Fruit fly (Drosophila melanogaster) whole organism, embryonic: ENCODE results near the gene Jon25Bi.

ENCODE experiments used
- Asciz ChIP-seq: fragments of 200-800 bp; sonication (Bioruptor generic); optimal IDR thresholded peaks from 2 replicates; lab custom pipeline; 2017; ENCODE audit warnings: missing biosample characterization, mild to moderate bottlenecking, missing genetic modification characterization, missing genetic modification reagents
- CG10274 ChIP-seq: fragments of 200-800 bp; sonication (Bioruptor generic); optimal IDR thresholded peaks from 3 replicates; lab custom pipeline; 2017; ENCODE audit warnings: missing biosample characterization, mild to moderate bottlenecking, missing genetic modification characterization
- CG11560 ChIP-seq: fragments of 200-800 bp; sonication (Bioruptor generic); IDR thresholded peaks from 3 replicates; pipeline ENCODE4 v1.3.6; 2022; ENCODE audit warnings: missing biosample characterization, missing genetic modification characterization
- CG11723 ChIP-seq: fragments of 200-800 bp; sonication (Bioruptor generic); optimal IDR thresholded peaks from 2 replicates; lab custom pipeline; 2017; ENCODE audit warnings: missing biosample characterization, mild to moderate bottlenecking, missing genetic modification characterization
- CG12391 ChIP-seq: fragments of 200-800 bp; sonication (Bioruptor generic); optimal IDR thresholded peaks from 3 replicates; lab custom pipeline; 2018; ENCODE audit warnings: missing biosample characterization, mild to moderate bottlenecking, missing genetic modification characterization, moderate library complexity
- CG12942 ChIP-seq: fragments of 200-800 bp; sonication (Bioruptor generic); optimal IDR thresholded peaks from 3 replicates; lab custom pipeline; 2016; ENCODE audit warnings: missing biosample characterization, missing genetic modification characterization
- CG15011 ChIP-seq: fragments of 200-800 bp; sonication (Bioruptor generic); optimal IDR thresholded peaks from 3 replicates; lab custom pipeline; 2018; ENCODE audit warnings: missing biosample characterization, mild to moderate bottlenecking, missing genetic modification characterization
- CG15269 ChIP-seq: fragments of 200-800 bp; sonication (Bioruptor generic); optimal IDR thresholded peaks from 2 replicates; lab custom pipeline; 2018; ENCODE audit warnings: missing biosample characterization, mild to moderate bottlenecking, missing genetic modification characterization, moderate library complexity
- CG17186 ChIP-seq: fragments of 200-800 bp; sonication (Bioruptor generic); optimal IDR thresholded peaks from 3 replicates; lab custom pipeline; 2017; ENCODE audit warnings: missing biosample characterization, missing genetic modification reagents, missing genetic modification characterization
- CG1832 ChIP-seq: fragments of 200-800 bp; sonication (Bioruptor generic); optimal IDR thresholded peaks from 2 replicates; lab custom pipeline; 2017; ENCODE audit warnings: missing biosample characterization, mild to moderate bottlenecking, missing genetic modification characterization, inconsistent platforms
- CG3065 ChIP-seq: fragments of 200-800 bp; sonication (Bioruptor generic); optimal IDR thresholded peaks from 2 replicates; lab custom pipeline; 2016; ENCODE audit warnings: missing biosample characterization, missing genetic modification characterization
- CG31365 ChIP-seq: fragments of 200-800 bp; sonication (Bioruptor generic); optimal IDR thresholded peaks from 2 replicates; lab custom pipeline; 2018; ENCODE audit warnings: missing biosample characterization, mild to moderate bottlenecking, missing genetic modification characterization
- CG31441 ChIP-seq: fragments of 200-800 bp; sonication (Bioruptor generic); IDR thresholded peaks from 2 replicates; pipeline ENCODE4 v1.3.6; 2022; ENCODE audit warnings: missing biosample characterization, missing genetic modification characterization
- CG3838 ChIP-seq: fragments of 200-800 bp; sonication (Bioruptor generic); optimal IDR thresholded peaks from 3 replicates; lab custom pipeline; 2016; ENCODE audit warnings: missing biosample characterization, missing genetic modification characterization
- CG6683 ChIP-seq: fragments of 200-800 bp; sonication (Bioruptor generic); optimal IDR thresholded peaks from 2 replicates; lab custom pipeline; 2017; ENCODE audit warnings: missing biosample characterization, mild to moderate bottlenecking, missing genetic modification characterization, missing genetic modification reagents
- CG6689 ChIP-seq: fragments of 200-800 bp; sonication (Bioruptor generic); IDR thresholded peaks from 2 replicates; pipeline ENCODE4 v1.3.6; 2022; ENCODE audit warnings: missing biosample characterization, missing genetic modification characterization
- Camta ChIP-seq: fragments of 200-800 bp; sonication (Bioruptor generic); optimal IDR thresholded peaks from 2 replicates; lab custom pipeline; 2016; ENCODE audit warnings: missing biosample characterization, missing genetic modification characterization
- CrebB ChIP-seq: fragments of 200-800 bp; sonication (Bioruptor generic); optimal IDR thresholded peaks from 3 replicates; lab custom pipeline; 2018; ENCODE audit warnings: missing biosample characterization, mild to moderate bottlenecking, missing genetic modification characterization
- Dbx ChIP-seq: fragments of 200-800 bp; sonication (Bioruptor generic); IDR thresholded peaks from 3 replicates; pipeline ENCODE4 v1.3.6; 2022; ENCODE audit warnings: missing biosample characterization, missing genetic modification characterization
- Doc3 ChIP-seq: fragments of 200-800 bp; sonication (Bioruptor generic); IDR thresholded peaks from 3 replicates; pipeline ENCODE4 v1.3.6; 2022; ENCODE audit warnings: missing biosample characterization, missing genetic modification characterization; ENCODE audit not compliant: partially characterized antibody
- ERR ChIP-seq: fragments of 200-800 bp; sonication (Bioruptor generic); optimal IDR thresholded peaks from 2 replicates; lab custom pipeline; 2016; ENCODE audit warnings: missing biosample characterization, missing genetic modification characterization
- Ets97D ChIP-seq: fragments of 200-800 bp; sonication (Bioruptor generic); optimal IDR thresholded peaks from 3 replicates; lab custom pipeline; 2016; ENCODE audit warnings: missing biosample characterization, missing genetic modification characterization
- Lhr ChIP-seq: fragments of 200-800 bp; sonication (Bioruptor generic); optimal IDR thresholded peaks from 3 replicates; lab custom pipeline; 2017; ENCODE audit warnings: mild to moderate bottlenecking, missing biosample characterization, missing genetic modification reagents, missing genetic modification characterization
- Scr ChIP-seq: fragments of 200-800 bp; sonication (Bioruptor generic); IDR thresholded peaks from 2 replicates; pipeline ENCODE4 v1.3.6; 2022; ENCODE audit warnings: missing biosample characterization, missing genetic modification characterization; ENCODE audit not compliant: partially characterized antibody
- Sin3A ChIP-seq: fragments of >200 bp; optimal IDR thresholded peaks from 2 replicates; lab custom pipeline; 2018
- Six4 ChIP-seq: fragments of 200-800 bp; sonication (Bioruptor generic); optimal IDR thresholded peaks from 2 replicates; lab custom pipeline; 2016; ENCODE audit warnings: missing biosample characterization, missing genetic modification characterization
- Sry-δ ChIP-seq: fragments of 200-800 bp; sonication (Bioruptor generic); optimal IDR thresholded peaks from 2 replicates; lab custom pipeline; 2016; ENCODE audit warnings: missing biosample characterization, missing genetic modification characterization
- Xbp1 ChIP-seq: fragments of 200-800 bp; sonication (Bioruptor generic); optimal IDR thresholded peaks from 3 replicates; lab custom pipeline; 2016; ENCODE audit warnings: missing biosample characterization, mild to moderate bottlenecking, missing genetic modification characterization
- YL-1 ChIP-seq: fragments of 200-800 bp; sonication (Bioruptor generic); optimal IDR thresholded peaks from 3 replicates; lab custom pipeline; 2017; ENCODE audit warnings: missing biosample characterization, mild to moderate bottlenecking, missing genetic modification characterization
- bsh ChIP-seq, 2 experiments: fragments of 200-800 bp; sonication (Bioruptor generic); optimal IDR thresholded peaks; 2 replicates each; lab custom pipeline; 2017 to 2018; ENCODE audit warnings: mild to moderate bottlenecking in 2 of 2, missing biosample characterization in 2 of 2, missing genetic modification characterization in 2 of 2, moderate library complexity in 1 of 2
- cato ChIP-seq: fragments of 200-800 bp; sonication (Bioruptor generic); optimal IDR thresholded peaks from 2 replicates; lab custom pipeline; 2016; ENCODE audit warnings: missing biosample characterization, missing genetic modification characterization, borderline replicate concordance
- dimm ChIP-seq: fragments of 200-800 bp; sonication (Bioruptor generic); IDR thresholded peaks from 2 replicates; pipeline ENCODE4 v1.3.6; 2022; ENCODE audit warnings: missing biosample characterization, missing genetic modification characterization
- dysf ChIP-seq: fragments of 200-800 bp; sonication (Bioruptor generic); IDR thresholded peaks from 3 replicates; pipeline ENCODE4 v1.3.6; 2022; ENCODE audit warnings: missing biosample characterization, missing genetic modification characterization
- eve ChIP-seq, 2 experiments: fragments of >200 bp; optimal IDR thresholded peaks; 2 replicates each; lab custom pipeline; 2017; ENCODE audit warnings: missing biosample characterization in 2 of 2, missing genetic modification characterization in 2 of 2
- gcm ChIP-seq: fragments of 200-800 bp; sonication (Bioruptor generic); optimal IDR thresholded peaks from 2 replicates; lab custom pipeline; 2019; ENCODE audit warnings: missing biosample characterization, mild to moderate bottlenecking, missing genetic modification characterization, moderate library complexity
- hth ChIP-seq: fragments of >200 bp; optimal IDR thresholded peaks from 2 replicates; lab custom pipeline; 2017; ENCODE audit warnings: inconsistent platforms
- kni ChIP-seq: fragments of 200-800 bp; sonication (Bioruptor generic); optimal IDR thresholded peaks from 3 replicates; lab custom pipeline; 2017; ENCODE audit warnings: mild to moderate bottlenecking, missing biosample characterization, missing genetic modification reagents, missing genetic modification characterization
- lmd ChIP-seq: fragments of 200-800 bp; sonication (Bioruptor generic); IDR thresholded peaks from 2 replicates; pipeline ENCODE4 v1.3.6; 2022; ENCODE audit warnings: missing biosample characterization, missing genetic modification characterization
- luna ChIP-seq: fragments of 200-800 bp; sonication (Bioruptor generic); optimal IDR thresholded peaks from 2 replicates; lab custom pipeline; 2016; ENCODE audit warnings: missing biosample characterization, missing genetic modification characterization
- nerfin-1 ChIP-seq: fragments of 200-800 bp; sonication (Bioruptor generic); optimal IDR thresholded peaks from 3 replicates; lab custom pipeline; 2019; ENCODE audit warnings: missing biosample characterization, mild to moderate bottlenecking, missing genetic modification characterization, moderate library complexity
- otp ChIP-seq: fragments of 200-800 bp; sonication (Bioruptor generic); IDR thresholded peaks from 3 replicates; pipeline ENCODE4, ENCODE4 v1.3.6; 2022; ENCODE audit warnings: missing biosample characterization, missing genetic modification characterization
- psq ChIP-seq: fragments of 200-800 bp; sonication (Bioruptor generic); optimal IDR thresholded peaks from 2 replicates; lab custom pipeline; 2017; ENCODE audit warnings: missing biosample characterization, missing genetic modification characterization
- repo ChIP-seq: fragments of 200-800 bp; sonication (Bioruptor generic); optimal IDR thresholded peaks from 2 replicates; lab custom pipeline; 2016; ENCODE audit warnings: missing biosample characterization, missing genetic modification characterization
- schlank ChIP-seq: fragments of 200-800 bp; sonication (Bioruptor generic); optimal IDR thresholded peaks from 2 replicates; lab custom pipeline; 2018; ENCODE audit warnings: missing biosample characterization, mild to moderate bottlenecking, missing genetic modification characterization
- seq ChIP-seq: fragments of 200-800 bp; sonication (Bioruptor generic); IDR thresholded peaks from 2 replicates; pipeline ENCODE4 v1.3.6; 2022; ENCODE audit warnings: missing biosample characterization, missing genetic modification characterization
- trem ChIP-seq: fragments of 200-800 bp; optimal IDR thresholded peaks from 3 replicates; lab custom pipeline; 2019; ENCODE audit warnings: missing biosample characterization, mild to moderate bottlenecking, missing genetic modification characterization, moderate library complexity
- twi ChIP-seq: fragments of 200-800 bp; optimal IDR thresholded peaks from 2 replicates; lab custom pipeline; 2019; ENCODE audit warnings: missing biosample characterization, mild to moderate bottlenecking, missing genetic modification characterization, moderate library complexity
- unc-4 ChIP-seq: fragments of 200-800 bp; sonication (Bioruptor generic); IDR thresholded peaks from 2 replicates; pipeline ENCODE4 v1.3.6; 2022; ENCODE audit warnings: missing biosample characterization, missing genetic modification characterization; ENCODE audit not compliant: partially characterized antibody
- usp ChIP-seq: fragments of >200 bp; optimal IDR thresholded peaks from 2 replicates; lab custom pipeline; 2017; ENCODE audit warnings: missing biosample characterization, missing genetic modification characterization
- zen ChIP-seq: fragments of 200-800 bp; sonication (Bioruptor generic); optimal IDR thresholded peaks from 3 replicates; lab custom pipeline; 2018; ENCODE audit warnings: missing biosample characterization, mild to moderate bottlenecking, missing genetic modification characterization, moderate library complexity

Jon25Bi gene

dm6 chr2L:4999389-5000032 lies 44.6 kb upstream of the Jon25Bi start (continued):
- TF ChIP-seq seq (peak; percentile 44; the same call in 1 of the 2 replicates), CG1832 (GFP tag; lab: Kevin White, UChicago) (no peak), CG31441 (GFP tag; lab: Robert Waterston, UW) (peak; percentile 54; the same call in 1 of the 2 replicates), usp (GFP tag; lab: Kevin White, UChicago) (no peak), ERR (peak; percentile 12), Camta (GFP tag; lab: Kevin White, UChicago) (peak; percentile 30), CrebB (no peak), hth (no peak), CG11560 (tag; lab: Robert Waterston, UW) (peak; percentile 60; the same call in 1 of the 3 replicates), CG11723 (GFP tag; lab: Kevin White, UChicago) (peak; percentile 39), CG15011 (GFP tag; lab: Kevin White, UChicago) (peak; percentile 38), lmd (peak; percentile 82), CG31365 (tag; lab: Kevin White, UChicago) (no peak), Sry-δ (peak; percentile 10), CG10274 (GFP tag; lab: Kevin White, UChicago) (peak; percentile 28), trem (tag; lab: Kevin White, UChicago) (peak; percentile 24), psq (GFP tag; lab: Kevin White, UChicago) (no peak), Dbx (GFP tag; lab: Robert Waterston, UW) (no peak; the same call in 1 of the 3 replicates), CG6689 (GFP tag; lab: Robert Waterston, UW) (peak; percentile 76), Doc3 (no peak), dimm (GFP tag; lab: Robert Waterston, UW) (0 out of 2 replicates have a peak, but pooled peaks have one; percentile 25), CG3065 (GFP tag; lab: Kevin White, UChicago) (no peak), dysf (GFP tag; lab: Robert Waterston, UW) (peak; percentile 83), Six4 (GFP tag; lab: Kevin White, UChicago) (peak; percentile 21), CG12391 (tag; lab: Kevin White, UChicago) (peak; percentile 60), Ets97D (GFP tag; lab: Kevin White, UChicago) (no peak), CG17186 (GFP tag; lab: Kevin White, UChicago) (no peak), twi (tag; lab: Kevin White, UChicago) (no peak), bsh (GFP tag; optimal IDR thresholded peaks at IDR 0.05; lab: Kevin White, UChicago) (peak; percentile 18 to 74), eve (GFP tag; optimal IDR thresholded peaks at IDR 0.05; lab: Kevin White, UChicago) (peak in 1 of 2 experiments; percentile 61), Xbp1 (GFP tag; lab: Kevin White, UChicago) (peak; percentile 75), CG15269 (tag; lab: Kevin White, UChicago) (peak; percentile 80), otp (GFP tag; lab: Robert Waterston, UW) (peak; percentile 61; the same call in 2 of the 3 replicates), cato (peak; percentile 7), Asciz (GFP tag; lab: Kevin White, UChicago) (peak; percentile 52), Scr (GFP tag; lab: Robert Waterston, UW) (no peak), YL-1 (no peak), Sin3A (lab: Kevin White, UChicago) (no peak), nerfin-1 (tag; lab: Kevin White, UChicago) (peak; percentile 4), gcm (GFP tag; lab: Kevin White, UChicago) (no peak), Lhr (GFP tag; lab: Kevin White, UChicago) (peak; percentile 26), kni (no peak), unc-4 (GFP tag; lab: Robert Waterston, UW) (no peak), repo (GFP tag; lab: Kevin White, UChicago) (peak; percentile 35), zen (tag; lab: Kevin White, UChicago) (no peak), CG3838 (GFP tag; lab: Kevin White, UChicago) (no peak), CG12942 (peak; percentile 40), CG6683 (GFP tag; lab: Kevin White, UChicago) (no peak), schlank (tag; lab: Kevin White, UChicago) (peak; percentile 52), luna (GFP tag; lab: Kevin White, UChicago) (peak; percentile 46)
